Fruit fly (Drosophila melanogaster) S2 (cell line): ENCODE measurements around the gene Inx2.

Source experiments
- CG8478 ChIP-seq: fragments of >200 bp; optimal IDR thresholded peaks from 2 replicates; lab custom pipeline; 2018
- CTCF ChIP-seq, 2 experiments: fragments of >200 bp; optimal IDR thresholded peaks; 2 replicates each; lab custom pipeline; 2018

DNA sequence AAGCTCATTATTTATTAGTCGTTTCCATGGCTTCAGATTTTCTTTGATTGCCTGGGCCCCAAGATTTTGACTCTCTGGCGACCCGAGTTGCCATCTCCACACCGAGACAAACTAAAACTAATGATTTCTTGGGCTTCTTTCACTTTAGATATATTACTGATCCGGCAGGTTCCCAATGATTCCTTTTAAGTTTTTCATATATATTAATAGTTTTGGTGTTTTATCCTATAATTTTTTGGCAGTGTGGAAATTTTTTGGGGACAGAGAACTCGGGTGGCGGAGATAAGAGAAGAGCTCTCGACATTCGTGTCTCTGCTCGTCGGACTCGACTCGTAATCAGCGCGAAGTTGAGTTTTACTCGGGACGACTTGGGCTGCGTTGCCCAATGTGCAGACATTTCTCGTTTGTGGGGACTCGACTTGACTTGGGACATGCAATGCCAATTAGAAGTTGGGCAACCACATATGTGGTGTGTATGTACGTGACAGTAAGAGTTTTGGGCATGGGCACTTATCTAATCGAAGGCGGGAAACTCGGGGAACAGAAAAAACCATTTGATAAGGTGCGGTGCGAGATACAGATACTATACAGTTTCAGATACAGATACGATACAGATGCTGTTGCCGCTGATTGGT, 2.8 kb downstream of the Inx2 start:
- no peak for TF ChIP-seq CTCF (optimal IDR thresholded peaks at IDR 0.05; lab: Kevin White, UChicago)
- TF ChIP-seq CG8478 (lab: Kevin White, UChicago): no peak
